Worm (Caenorhabditis elegans) whole organism, L4/young adult: Measurements from ENCODE around the gene smg-9.

Source experiments
- W03F9.2 ChIP-seq: fragments of 150-350 bp; optimal IDR thresholded peaks from 2 replicates; lab custom pipeline; 2014; ENCODE audit warnings: missing biosample characterization, missing genetic modification characterization
- dao-5 ChIP-seq: sonication (generic microtip); optimal IDR thresholded peaks from 2 replicates; lab custom pipeline; 2016; ENCODE audit warnings: missing genotype, missing genetic modification characterization, moderate library complexity, missing compliant biosample characterization
- him-1 ChIP-seq: sonication (generic microtip); optimal IDR thresholded peaks from 2 replicates; lab custom pipeline; 2016; ENCODE audit warnings: missing genotype, missing genetic modification reagents, missing genetic modification characterization, missing compliant biosample characterization

Gene smg-9

DNA sequence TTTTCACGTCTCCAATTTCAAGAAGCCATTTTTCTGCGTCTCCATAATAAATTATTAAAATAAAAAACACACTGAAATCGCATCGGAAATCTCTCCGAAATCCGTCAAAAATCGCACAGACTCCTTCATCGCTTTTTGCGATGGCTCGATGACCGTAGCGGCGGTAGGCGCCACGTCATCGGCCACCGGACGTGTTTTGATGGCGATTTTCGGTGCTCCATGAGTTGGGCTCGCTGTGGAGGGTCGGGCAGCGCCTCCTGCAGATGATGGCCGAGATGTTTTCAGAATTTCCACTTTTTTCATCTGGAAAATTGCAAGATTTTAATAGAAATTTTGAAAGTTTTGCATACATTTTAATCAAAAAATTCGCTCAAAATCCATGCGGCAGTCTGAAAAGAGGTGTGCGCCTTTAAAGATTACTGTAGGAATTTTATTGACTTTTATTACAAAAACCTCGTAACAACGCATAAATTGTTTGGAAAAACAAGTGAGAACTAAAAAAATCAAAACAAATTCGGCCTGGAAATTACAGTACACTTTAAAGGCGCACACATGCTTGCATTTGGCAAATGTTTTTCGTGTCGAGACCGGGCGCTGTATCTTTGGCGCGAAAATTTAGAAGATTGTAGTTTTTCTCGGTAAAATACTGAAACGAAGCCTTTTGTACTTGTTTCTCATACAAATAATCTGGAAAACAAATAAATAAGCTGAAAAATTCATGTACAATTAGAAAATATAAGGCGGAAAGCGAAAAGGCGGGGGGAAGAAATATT, at the start of gene smg-9:
Gene smg-9, minus strand, starts transcription at position 663 of the 773 bp plus-strand sequence.
- TF ChIP-seq him-1 (tag; lab: Kevin White, UChicago) (no peak), W03F9.2 (tag; lab: Kevin White, UChicago) (no peak), dao-5 (tag; lab: Kevin White, UChicago) (no peak)

DNA sequence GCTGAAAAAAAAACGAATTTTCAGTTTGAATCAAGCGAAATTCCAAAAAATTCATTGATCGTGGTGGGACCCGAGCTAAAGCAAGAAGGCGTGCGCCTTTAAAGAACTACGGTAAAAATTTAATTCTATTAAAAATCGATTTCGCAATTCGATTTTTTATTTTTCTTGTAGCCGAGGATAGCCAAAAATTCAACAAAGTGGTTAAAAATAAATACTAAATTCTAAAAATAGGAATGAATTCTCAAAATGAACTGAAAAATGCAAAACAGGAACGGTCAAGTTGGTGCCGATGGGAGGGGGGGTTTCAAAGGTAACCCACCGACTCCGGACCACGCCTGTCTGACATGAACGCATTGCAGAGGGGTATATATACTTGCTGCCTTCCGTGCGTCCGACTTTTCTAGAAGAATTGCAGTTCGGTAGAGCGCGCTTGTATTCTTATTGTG, 48.5 kb upstream of the smg-9 start:
- peak; percentile 5 for TF ChIP-seq him-1 (tag; lab: Kevin White, UChicago)
- TF ChIP-seq W03F9.2 (tag; lab: Kevin White, UChicago), result no peak

- no peak for TF ChIP-seq him-1 (tag; lab: Kevin White, UChicago)
Measured at ce11 chrII:14799367-14799766, 46.7 kb upstream of the smg-9 start.

ce11 chrII:14798047-14798522, 45.4 kb upstream of the smg-9 start, which contains the start of gene tbc-20:
Gene tbc-20 (plus strand): TSS chrII:14798472.
- TF ChIP-seq him-1 (tag; lab: Kevin White, UChicago) (no peak), W03F9.2 (tag; lab: Kevin White, UChicago) (peak; percentile 37), dao-5 (tag; lab: Kevin White, UChicago) (no peak)

ce11 chrII:14794935-14795454, 42.3 kb upstream of the smg-9 start, which contains the start of gene eif-3.B:
Gene eif-3.B (plus strand): TSS chrII:14795404.
- TF ChIP-seq W03F9.2 (tag; lab: Kevin White, UChicago), result peak; percentile 83
- peak; percentile 42 for TF ChIP-seq him-1 (tag; lab: Kevin White, UChicago)
- no peak for TF ChIP-seq dao-5 (tag; lab: Kevin White, UChicago)

DNA sequence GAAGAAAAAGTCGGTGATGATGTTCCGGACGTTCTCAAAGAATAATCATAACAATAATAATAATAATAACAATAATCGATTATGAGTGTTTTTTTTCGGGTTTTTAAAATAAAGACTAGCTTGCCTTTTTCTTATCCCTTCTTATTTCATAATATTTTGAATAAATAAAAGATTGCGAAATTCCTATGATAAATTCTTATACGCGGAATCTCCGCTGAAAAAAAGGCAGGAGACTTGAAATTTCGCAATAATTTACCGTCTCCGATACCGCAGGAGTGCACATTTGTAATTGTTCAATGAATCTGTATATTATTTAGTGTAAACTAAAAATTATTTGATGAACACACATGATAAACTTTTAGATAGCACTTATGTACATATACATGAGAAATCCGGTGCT, 39.8 kb upstream of the smg-9 start:
- TF ChIP-seq him-1 (tag; lab: Kevin White, UChicago) (no peak), dao-5 (tag; lab: Kevin White, UChicago) (no peak), W03F9.2 (tag; lab: Kevin White, UChicago) (no peak)

DNA sequence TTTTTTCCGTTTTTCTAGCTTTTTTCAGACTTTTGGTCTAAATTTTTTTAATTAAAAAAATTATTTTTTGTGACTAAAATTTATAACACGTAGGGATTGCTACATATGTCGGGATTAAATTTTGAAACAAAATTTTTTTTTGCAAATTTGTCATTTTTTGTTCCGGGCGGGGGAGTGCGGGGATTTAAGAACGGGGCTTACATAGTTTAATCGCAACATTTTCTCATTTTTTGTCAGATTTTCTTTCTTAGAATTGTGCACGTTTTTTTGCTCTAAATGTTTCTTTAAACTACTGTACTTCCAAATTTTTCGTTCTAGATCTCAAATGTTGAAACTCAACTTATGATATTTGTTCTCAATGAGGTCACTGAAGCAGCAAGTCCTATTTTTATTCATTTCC, 38.1 kb upstream of the smg-9 start, which contains the start of gene Y54E2A.10:
Gene Y54E2A.10, plus strand, starts transcription at position 301 of the 400 bp plus-strand sequence.
- TF ChIP-seq dao-5 (tag; lab: Kevin White, UChicago), result no peak
- no peak for TF ChIP-seq him-1 (tag; lab: Kevin White, UChicago)
- no peak for TF ChIP-seq W03F9.2 (tag; lab: Kevin White, UChicago)

DNA sequence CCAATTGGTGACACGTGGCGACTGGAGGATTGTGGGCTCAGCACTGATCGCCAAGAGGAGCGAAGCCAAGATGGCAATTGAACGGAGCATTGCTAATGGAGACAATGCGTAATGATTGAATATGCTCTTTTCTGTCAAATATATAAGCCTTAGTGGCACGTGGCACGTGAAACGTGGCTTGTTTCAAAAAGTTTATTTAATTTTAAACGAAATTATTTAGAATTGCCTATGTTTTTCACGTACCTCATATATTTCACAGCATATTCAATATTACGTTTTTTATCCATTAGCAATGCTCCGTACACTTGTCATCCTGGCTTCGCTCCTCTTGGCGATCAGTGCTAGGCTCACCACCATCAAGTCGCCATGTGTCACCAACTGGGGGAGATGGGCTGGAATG, 33.3 kb upstream of the smg-9 start, which contains the start of gene Y54E2A.9:
Gene Y54E2A.9, minus strand, starts transcription at position 101 of the 400 bp plus-strand sequence.
- TF ChIP-seq him-1 (tag; lab: Kevin White, UChicago) (no peak), dao-5 (tag; lab: Kevin White, UChicago) (no peak), W03F9.2 (tag; lab: Kevin White, UChicago) (no peak)

- TF ChIP-seq him-1 (tag; lab: Kevin White, UChicago) (no peak), W03F9.2 (tag; lab: Kevin White, UChicago) (no peak), dao-5 (tag; lab: Kevin White, UChicago) (no peak)
Measured at ce11 chrII:14779851-14780250, 27.2 kb upstream of the smg-9 start.

DNA sequence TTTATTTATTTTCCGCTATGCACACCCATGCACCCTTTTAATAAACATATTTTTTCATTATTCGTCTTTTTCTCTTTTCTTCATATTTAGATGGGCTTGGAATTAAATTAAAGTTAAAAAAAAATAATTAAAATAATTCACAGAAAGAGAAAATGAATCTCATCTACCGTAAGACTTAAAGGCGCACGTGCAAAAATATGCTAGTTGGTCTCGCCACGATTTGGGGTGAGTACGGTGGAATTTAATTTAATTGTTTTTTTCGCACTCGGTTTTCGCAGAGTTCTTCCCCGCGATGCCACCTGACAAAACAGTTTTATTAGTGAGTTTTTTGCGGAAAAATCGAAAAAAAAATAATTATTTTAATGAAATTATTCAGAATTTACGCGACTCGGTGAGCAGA, 25.4 kb upstream of the smg-9 start, which contains the start of gene Y54E2A.8:
Gene Y54E2A.8, plus strand, starts transcription at position 254 of the 400 bp plus-strand sequence.
- TF ChIP-seq W03F9.2 (tag; lab: Kevin White, UChicago), result no peak
- TF ChIP-seq dao-5 (tag; lab: Kevin White, UChicago), result no peak
- no peak for TF ChIP-seq him-1 (tag; lab: Kevin White, UChicago)

ce11 chrII:14772956-14773788, 20.5 kb upstream of the smg-9 start, which contains the start of gene Y54E2A.7:
Gene Y54E2A.7 (minus strand): TSS chrII:14773006.
- TF ChIP-seq him-1 (tag; lab: Kevin White, UChicago) (no peak), dao-5 (tag; lab: Kevin White, UChicago) (no peak), W03F9.2 (tag; lab: Kevin White, UChicago) (no peak)

ce11 chrII:14772113-14772512, 19.5 kb upstream of the smg-9 start:
- no peak for TF ChIP-seq W03F9.2 (tag; lab: Kevin White, UChicago)
- TF ChIP-seq him-1 (tag; lab: Kevin White, UChicago), result no peak
- no peak for TF ChIP-seq dao-5 (tag; lab: Kevin White, UChicago)
